Worm (Caenorhabditis elegans): ENCODE measurements around the gene skr-15.

skr-15 gene

DNA sequence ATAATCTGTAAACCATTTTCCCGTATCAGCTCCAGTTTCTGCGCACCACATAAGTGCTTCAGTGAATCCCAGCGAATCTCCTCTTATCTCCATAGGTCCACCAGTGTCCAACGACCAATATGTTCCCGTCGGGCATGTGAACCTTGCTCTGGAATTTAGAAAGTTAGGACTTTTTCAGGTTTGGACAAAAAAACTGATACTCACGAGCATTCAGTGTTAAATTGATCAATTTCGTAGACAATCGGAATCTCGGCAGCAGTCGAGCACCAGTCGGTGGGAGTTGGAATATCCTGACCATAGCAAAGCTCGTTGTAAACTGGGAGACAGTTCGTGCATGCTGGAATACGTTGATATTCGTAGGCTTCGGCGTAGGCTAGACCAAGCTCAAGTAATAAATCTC is 5.7 kb downstream of the skr-15 start:
- TF ChIP-seq ceh-31 (tag; optimal IDR thresholded peaks at IDR 0.05) (no peak), unc-86 (tag; optimal IDR thresholded peaks at IDR 0.05) (no peak), pax-1 (tag; optimal IDR thresholded peaks at IDR 0.05) (no peak), rnt-1 (tag; optimal IDR thresholded peaks at IDR 0.05) (no peak), ama-1 (optimal IDR thresholded peaks at IDR 0.05) (no peak), pha-4 (tag; optimal IDR thresholded peaks at IDR 0.05) (no peak), ets-4 (tag; optimal IDR thresholded peaks at IDR 0.05) (no peak), ceh-22 (tag; optimal IDR thresholded peaks at IDR 0.05) (no peak), fax-1 (tag; optimal IDR thresholded peaks at IDR 0.05) (no peak), ceh-14 (tag; optimal IDR thresholded peaks at IDR 0.05) (no peak), F13H6.1 (tag; optimal IDR thresholded peaks at IDR 0.05) (no peak), hlh-13 (GFP tag; optimal IDR thresholded peaks at IDR 0.05) (no peak), ztf-16 (tag; optimal IDR thresholded peaks at IDR 0.05) (no peak), ref-2 (tag; optimal IDR thresholded peaks at IDR 0.05) (no peak)

DNA sequence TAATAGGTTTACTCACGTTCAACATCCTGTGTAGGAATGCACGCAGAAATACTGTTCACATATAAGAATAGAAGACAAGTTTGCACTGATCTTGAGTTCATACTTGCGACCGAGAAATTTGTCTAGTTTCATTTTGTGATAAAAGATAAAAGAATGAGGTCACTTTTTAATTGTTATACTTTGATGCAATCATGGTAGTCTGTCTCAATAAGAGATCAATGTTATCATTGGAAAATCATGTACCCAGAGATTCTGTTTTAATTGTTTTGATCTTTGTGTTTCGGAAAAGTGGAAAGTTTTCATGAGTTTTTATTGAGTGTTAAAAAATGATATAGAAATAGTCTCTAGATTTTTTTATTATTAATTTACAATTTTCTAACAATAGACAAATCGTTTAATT is 8.4 kb downstream of the skr-15 start, which contains the start of gene F54D10.9:
Gene F54D10.9, minus strand, starts transcription at position 101 of the 400 bp plus-strand sequence.
- no peak for TF ChIP-seq unc-3 (GFP tag; conservative IDR thresholded peaks at IDR 0.05)
- no peak for TF ChIP-seq unc-3 (tag; optimal IDR thresholded peaks at IDR 0.05)
- TF ChIP-seq npax-4 (tag; optimal IDR thresholded peaks at IDR 0.05): no peak
- TF ChIP-seq pros-1 (tag; optimal IDR thresholded peaks at IDR 0.05): no peak
- TF ChIP-seq fkh-6 (tag; optimal IDR thresholded peaks at IDR 0.05): no peak
- TF ChIP-seq C38D4.7 (GFP tag; optimal IDR thresholded peaks at IDR 0.05): no peak
- no peak for TF ChIP-seq pax-1 (tag; optimal IDR thresholded peaks at IDR 0.05)
- no peak for TF ChIP-seq fkh-10 (GFP tag; optimal IDR thresholded peaks at IDR 0.05)
- no peak for TF ChIP-seq nfya-1 (tag; optimal IDR thresholded peaks at IDR 0.05)
- no peak for TF ChIP-seq syd-9 (tag; optimal IDR thresholded peaks at IDR 0.05)

DNA sequence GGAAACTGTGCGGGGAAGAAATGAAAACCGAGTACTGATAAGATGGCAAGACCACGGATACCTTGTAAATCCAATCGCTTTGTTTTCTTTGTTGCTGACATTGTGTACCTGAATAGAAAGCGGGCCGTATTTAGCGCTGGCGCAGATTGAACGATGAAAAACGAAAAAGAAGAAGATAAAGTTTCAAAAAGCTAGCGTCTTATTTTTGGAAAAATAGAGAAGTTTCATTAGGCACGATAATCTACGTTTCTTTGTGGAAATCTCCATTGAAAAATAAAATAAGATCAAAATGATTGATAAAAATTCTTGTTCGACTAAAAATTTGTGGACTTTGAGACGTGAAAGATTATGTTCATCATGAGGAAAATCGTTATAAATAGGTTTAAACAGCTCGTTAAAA is 12.0 kb downstream of the skr-15 start, which contains the start of gene oac-4:
Gene oac-4, minus strand, starts transcription at position 101 of the 400 bp plus-strand sequence.
- TF ChIP-seq ceh-19 (GFP tag; optimal IDR thresholded peaks at IDR 0.05) (no peak), unc-42 (tag; optimal IDR thresholded peaks at IDR 0.05) (no peak), pat-9 (tag; optimal IDR thresholded peaks at IDR 0.05) (no peak), ceh-6 (GFP tag; optimal IDR thresholded peaks at IDR 0.05) (no peak), Y22D7AL.16 (tag; optimal IDR thresholded peaks at IDR 0.05) (no peak), ceh-30 (tag; optimal IDR thresholded peaks at IDR 0.05) (no peak), ceh-24 (tag; optimal IDR thresholded peaks at IDR 0.05) (no peak), mec-3 (tag; optimal IDR thresholded peaks at IDR 0.05; ENCODE audit: borderline replicate concordance) (no peak), tbx-7 (tag; optimal IDR thresholded peaks at IDR 0.05) (no peak), pha-4 (tag; optimal IDR thresholded peaks at IDR 0.05) (no peak), madf-2 (tag; optimal IDR thresholded peaks at IDR 0.05) (no peak), C08G9.2 (tag; optimal IDR thresholded peaks at IDR 0.05) (no peak), pha-2 (tag; optimal IDR thresholded peaks at IDR 0.05) (no peak), K09A11.1 (tag; optimal IDR thresholded peaks at IDR 0.05; ENCODE audit: insufficient read depth) (no peak), nhr-11 (tag; optimal IDR thresholded peaks at IDR 0.05) (no peak)

DNA sequence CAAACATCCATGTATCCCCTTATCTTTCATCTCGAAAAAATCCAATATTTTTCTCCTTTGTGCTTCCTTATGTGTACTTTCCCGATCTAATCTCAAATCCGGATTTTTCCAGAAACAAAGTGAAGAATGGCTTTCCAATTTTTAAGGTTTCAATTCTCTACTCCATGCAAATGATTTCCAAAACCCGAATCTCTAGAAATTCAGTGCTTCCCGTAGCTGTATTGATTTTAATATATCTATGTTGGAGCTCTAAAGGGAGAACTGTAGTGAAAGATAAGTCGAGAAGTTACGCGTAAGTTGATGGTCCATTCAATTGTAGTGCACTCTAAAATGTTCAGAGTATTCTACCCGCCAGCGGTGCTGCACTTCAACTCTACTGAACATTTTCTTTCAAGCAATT is 15.6 kb downstream of the skr-15 start, which contains the start of gene C17A2.4:
Gene C17A2.4, plus strand, starts transcription at position 301 of the 400 bp plus-strand sequence.
- TF ChIP-seq ceh-34 (tag; optimal IDR thresholded peaks at IDR 0.05): no peak
- no peak for TF ChIP-seq sox-4 (tag; optimal IDR thresholded peaks at IDR 0.05)
- no peak for TF ChIP-seq fkh-6 (tag; optimal IDR thresholded peaks at IDR 0.05)
- TF ChIP-seq fax-1 (tag; optimal IDR thresholded peaks at IDR 0.05): no peak
- no peak for TF ChIP-seq che-1 (tag; optimal IDR thresholded peaks at IDR 0.05)
- no peak for TF ChIP-seq T23F11.4 (GFP tag; optimal IDR thresholded peaks at IDR 0.05)
- no peak for TF ChIP-seq ztf-16 (tag; optimal IDR thresholded peaks at IDR 0.05)
- no peak for TF ChIP-seq hlh-13 (GFP tag; optimal IDR thresholded peaks at IDR 0.05)
- no peak for TF ChIP-seq pax-1 (tag; optimal IDR thresholded peaks at IDR 0.05)
- no peak for TF ChIP-seq unc-3 (GFP tag; conservative IDR thresholded peaks at IDR 0.05)
- TF ChIP-seq unc-3 (tag; optimal IDR thresholded peaks at IDR 0.05): no peak
- no peak for TF ChIP-seq pag-3 (tag; optimal IDR thresholded peaks at IDR 0.05; ENCODE audit: borderline replicate concordance)
- TF ChIP-seq pha-2 (tag; optimal IDR thresholded peaks at IDR 0.05): no peak
- TF ChIP-seq ceh-6 (GFP tag; optimal IDR thresholded peaks at IDR 0.05): no peak
- no peak for TF ChIP-seq ceh-2 (tag; optimal IDR thresholded peaks at IDR 0.05)
- no peak for TF ChIP-seq elt-2 (tag; optimal IDR thresholded peaks at IDR 0.05)
- no peak for TF ChIP-seq ets-4 (tag; optimal IDR thresholded peaks at IDR 0.05)
- no peak for TF ChIP-seq ceh-45 (GFP tag; IDR thresholded peaks at IDR 0.05)
- no peak for TF ChIP-seq ceh-48 (tag; optimal IDR thresholded peaks at IDR 0.05)
- TF ChIP-seq zip-5 (tag; optimal IDR thresholded peaks at IDR 0.05): no peak
- TF ChIP-seq C08G9.2 (tag; optimal IDR thresholded peaks at IDR 0.05): no peak

All from whole organism, late embryonic.